Worm (Caenorhabditis elegans) whole organism, L3 larva: ENCODE data around the gene alkb-7.

Experiments
- ama-1 ChIP-seq: fragments of 150-350 bp; optimal IDR thresholded peaks from 2 replicates; lab custom pipeline; 2018
- elt-2 ChIP-seq: sonication (generic microtip); optimal IDR thresholded peaks from 2 replicates; lab custom pipeline; 2016; ENCODE audit warnings: missing genetic modification reagents, mild to moderate bottlenecking, missing genetic modification characterization, missing compliant biosample characterization
- elt-3 ChIP-seq, 3 experiments: fragments of 150-350 bp in 1 of 3; sonication (generic microtip) in 2 of 3; optimal IDR thresholded peaks; 2 replicates in 2 of 3; 4 replicates in 1 of 3; lab custom pipeline; 2014 to 2017; ENCODE audit warnings: missing biosample characterization in 3 of 3, missing genetic modification characterization in 3 of 3
- hmg-11 ChIP-seq: sonication (generic microtip); optimal IDR thresholded peaks from 2 replicates; lab custom pipeline; 2016; ENCODE audit warnings: missing genetic modification characterization, missing compliant biosample characterization
- mdl-1 ChIP-seq: fragments of 150-350 bp; optimal IDR thresholded peaks from 2 replicates; lab custom pipeline; 2014; ENCODE audit warnings: missing biosample characterization, missing genetic modification characterization
- nhr-11 ChIP-seq: fragments of 150-350 bp; optimal IDR thresholded peaks from 2 replicates; lab custom pipeline; 2014; ENCODE audit warnings: missing biosample characterization, missing genetic modification characterization
- skn-1 ChIP-seq: fragments of 150-350 bp; optimal IDR thresholded peaks from 2 replicates; lab custom pipeline; 2014; ENCODE audit warnings: missing biosample characterization, missing genetic modification characterization
- unc-39 ChIP-seq: sonication (generic microtip); optimal IDR thresholded peaks from 4 replicates; lab custom pipeline; 2017; ENCODE audit warnings: missing biosample characterization, missing genetic modification characterization
- unc-62 ChIP-seq: fragments of 150-350 bp; sonication (generic microtip); optimal IDR thresholded peaks from 4 replicates; lab custom pipeline; 2014; ENCODE audit warnings: missing biosample characterization, missing genetic modification reagents, missing genetic modification characterization
- ztf-11 ChIP-seq: fragments of 150-350 bp; optimal IDR thresholded peaks from 2 replicates; lab custom pipeline; 2014; ENCODE audit warnings: missing biosample characterization, missing genetic modification characterization
- ztf-4 ChIP-seq: fragments of 150-350 bp; optimal IDR thresholded peaks from 2 replicates; lab custom pipeline; 2014; ENCODE audit warnings: missing biosample characterization, missing genetic modification characterization

- TF ChIP-seq ztf-4 (tag; lab: Kevin White, UChicago): peak; percentile 80
- TF ChIP-seq ama-1: no peak
- peak; percentile 76 for TF ChIP-seq mdl-1 (tag; lab: Kevin White, UChicago)
- TF ChIP-seq unc-39 (tag; lab: Kevin White, UChicago): no peak
- TF ChIP-seq ztf-11 (tag; lab: Kevin White, UChicago): no peak
- no peak for TF ChIP-seq skn-1
- peak in 1 of 3 experiments; percentile 71 for TF ChIP-seq elt-3 (tag; optimal IDR thresholded peaks at IDR 0.05; lab: Kevin White, UChicago)
- TF ChIP-seq elt-2: peak; percentile 95
- TF ChIP-seq nhr-11 (tag; lab: Kevin White, UChicago): peak; percentile 69
- no peak for TF ChIP-seq unc-62
- peak; percentile 2 for TF ChIP-seq hmg-11
These were observed 10.9 kb upstream of the alkb-7 start for ce11 chrII:12798814-12799213.
